Worm (Caenorhabditis elegans) whole organism, L1 larva: ENCODE data around the gene eif-3.L.

Experiments used
- aly-2 ChIP-seq: fragments of 150-350 bp; optimal IDR thresholded peaks from 2 replicates; lab custom pipeline; 2014; ENCODE audit warnings: missing biosample characterization, missing genetic modification characterization
- ces-1 ChIP-seq: fragments of 150-350 bp; optimal IDR thresholded peaks from 2 replicates; lab custom pipeline; 2014; ENCODE audit warnings: missing biosample characterization, missing genetic modification reagents, missing genetic modification characterization
- fos-1 ChIP-seq: fragments of 150-350 bp; optimal IDR thresholded peaks from 2 replicates; lab custom pipeline; 2014; ENCODE audit warnings: missing biosample characterization, missing genetic modification characterization
- nhr-12 ChIP-seq: sonication (generic microtip); optimal IDR thresholded peaks from 2 replicates; lab custom pipeline; 2017; ENCODE audit warnings: missing biosample characterization, missing genetic modification characterization
- nhr-76 ChIP-seq: sonication (generic microtip); optimal IDR thresholded peaks from 2 replicates; lab custom pipeline; 2017; ENCODE audit warnings: missing biosample characterization, missing genetic modification characterization
- snpc-4 ChIP-seq: fragments of 150-350 bp; optimal IDR thresholded peaks from 2 replicates; lab custom pipeline; 2014; ENCODE audit warnings: missing biosample characterization, missing genetic modification characterization
- sox-4 ChIP-seq: sonication (generic microtip); optimal IDR thresholded peaks from 2 replicates; lab custom pipeline; 2016; ENCODE audit warnings: missing genetic modification characterization, missing compliant biosample characterization

- TF ChIP-seq snpc-4 (tag; lab: Kevin White, UChicago) = no peak
- no peak for TF ChIP-seq nhr-12 (tag; lab: Kevin White, UChicago)
- no peak for TF ChIP-seq sox-4
- no peak for TF ChIP-seq nhr-76 (tag; lab: Kevin White, UChicago)
- no peak for TF ChIP-seq fos-1 (tag; lab: Kevin White, UChicago)
- no peak for TF ChIP-seq aly-2 (tag; lab: Kevin White, UChicago)
- TF ChIP-seq ces-1 (GFP tag; lab: Kevin White, UChicago) = no peak
Measured at ce11 chrII:5591558-5591957, 30.7 kb downstream of the eif-3.L start.
